Worm (Caenorhabditis elegans) whole organism, late embryonic: ENCODE measurements around the gene sqst-1.
A peak's percentile ranks its signal among the peaks of the same experiment; 100 is the strongest.

Experiments
- C08G9.2 ChIP-seq: sonication (generic microtip); optimal IDR thresholded peaks from 2 replicates; lab custom pipeline; 2016; ENCODE audit warnings: mild to moderate bottlenecking, missing genetic modification characterization, moderate library complexity, missing compliant biosample characterization
- C38D4.7 ChIP-seq: fragments of 200-800 bp; sonication (Bioruptor generic); optimal IDR thresholded peaks from 2 replicates; lab custom pipeline; 2018; ENCODE audit warnings: mild to moderate bottlenecking, missing genetic modification characterization, moderate library complexity, missing compliant biosample characterization
- F13H6.1 ChIP-seq: sonication (generic microtip); optimal IDR thresholded peaks from 2 replicates; lab custom pipeline; 2016; ENCODE audit warnings: missing genetic modification characterization, missing compliant biosample characterization
- K09A11.1 ChIP-seq: sonication (generic microtip); optimal IDR thresholded peaks from 2 replicates; lab custom pipeline; 2017; ENCODE audit warnings: antibody characterized with exemption, mild to moderate bottlenecking, missing genetic modification characterization, missing compliant biosample characterization; ENCODE audit not compliant: insufficient read depth
- ceh-14 ChIP-seq: sonication (generic microtip); optimal IDR thresholded peaks from 2 replicates; lab custom pipeline; 2016; ENCODE audit warnings: missing genotype, missing genetic modification characterization, missing compliant biosample characterization
- ceh-18 ChIP-seq: sonication (generic microtip); optimal IDR thresholded peaks from 2 replicates; lab custom pipeline; 2016; ENCODE audit warnings: missing genetic modification characterization, missing compliant biosample characterization
- ceh-2 ChIP-seq: sonication (generic microtip); optimal IDR thresholded peaks from 2 replicates; lab custom pipeline; 2016; ENCODE audit warnings: missing genotype, missing genetic modification characterization, missing compliant biosample characterization
- ceh-24 ChIP-seq: sonication (generic microtip); optimal IDR thresholded peaks from 2 replicates; lab custom pipeline; 2016; ENCODE audit warnings: mild to moderate bottlenecking, missing genetic modification characterization, missing compliant biosample characterization
- ceh-30 ChIP-seq: fragments of 150-350 bp; optimal IDR thresholded peaks from 2 replicates; lab custom pipeline; 2014; ENCODE audit warnings: missing biosample characterization, missing genetic modification characterization
- ceh-31 ChIP-seq: sonication (generic microtip); optimal IDR thresholded peaks from 2 replicates; lab custom pipeline; 2016; ENCODE audit warnings: missing genetic modification characterization, missing compliant biosample characterization
- ceh-34 ChIP-seq: sonication (generic microtip); optimal IDR thresholded peaks from 2 replicates; lab custom pipeline; 2016; ENCODE audit warnings: mild to moderate bottlenecking, missing genetic modification characterization, missing compliant biosample characterization
- ceh-45 ChIP-seq: fragments of 200-800 bp; sonication (Bioruptor generic); IDR thresholded peaks from 2 replicates; pipeline ENCODE4 v1.3.6; 2022; ENCODE audit warnings: missing genetic modification reagents, missing genetic modification characterization, missing compliant biosample characterization
- che-1 ChIP-seq: sonication (generic microtip); optimal IDR thresholded peaks from 2 replicates; lab custom pipeline; 2016; ENCODE audit warnings: mild to moderate bottlenecking, missing genetic modification characterization, missing compliant biosample characterization
- dmd-4 ChIP-seq: sonication (generic microtip); optimal IDR thresholded peaks from 2 replicates; lab custom pipeline; 2016; ENCODE audit warnings: borderline replicate concordance, missing genetic modification characterization, missing compliant biosample characterization
- dve-1 ChIP-seq: sonication (generic microtip); optimal IDR thresholded peaks from 2 replicates; lab custom pipeline; 2017; ENCODE audit warnings: antibody characterized with exemption, mild to moderate bottlenecking, missing genetic modification characterization, missing compliant biosample characterization
- fkh-6 ChIP-seq: sonication (generic microtip); optimal IDR thresholded peaks from 2 replicates; lab custom pipeline; 2016; ENCODE audit warnings: missing genetic modification characterization, missing compliant biosample characterization
- hlh-13 ChIP-seq: fragments of 200-800 bp; sonication (Bioruptor generic); optimal IDR thresholded peaks from 2 replicates; lab custom pipeline; 2018; ENCODE audit warnings: mild to moderate bottlenecking, missing genetic modification characterization, missing compliant biosample characterization
- hlh-30 ChIP-seq: sonication (generic microtip); optimal IDR thresholded peaks from 2 replicates; lab custom pipeline; 2017; ENCODE audit warnings: antibody characterized with exemption, missing genetic modification characterization, missing compliant biosample characterization; ENCODE audit not compliant: insufficient read depth
- hlh-6 ChIP-seq: sonication (generic microtip); optimal IDR thresholded peaks from 2 replicates; lab custom pipeline; 2016; ENCODE audit warnings: missing genotype, missing genetic modification characterization, missing compliant biosample characterization
- hlh-8 ChIP-seq: sonication (generic microtip); optimal IDR thresholded peaks from 2 replicates; lab custom pipeline; 2016; ENCODE audit warnings: missing genotype, missing genetic modification characterization, missing compliant biosample characterization
- lim-6 ChIP-seq: sonication (generic microtip); optimal IDR thresholded peaks from 2 replicates; lab custom pipeline; 2016; ENCODE audit warnings: missing genetic modification characterization, missing compliant biosample characterization
- lin-11 ChIP-seq: fragments of 200-800 bp; sonication (Bioruptor generic); optimal IDR thresholded peaks from 2 replicates; lab custom pipeline; 2018; ENCODE audit warnings: mild to moderate bottlenecking, missing genetic modification characterization, missing compliant biosample characterization
- madf-2 ChIP-seq: sonication (generic microtip); optimal IDR thresholded peaks from 2 replicates; lab custom pipeline; 2017; ENCODE audit warnings: missing genetic modification characterization, missing compliant biosample characterization
- mec-3 ChIP-seq: sonication (generic microtip); optimal IDR thresholded peaks from 2 replicates; lab custom pipeline; 2016; ENCODE audit warnings: borderline replicate concordance, missing genetic modification characterization, missing compliant biosample characterization
- nfya-1 ChIP-seq: sonication (generic microtip); optimal IDR thresholded peaks from 2 replicates; lab custom pipeline; 2017; ENCODE audit warnings: missing genetic modification characterization, mild to moderate bottlenecking, missing compliant biosample characterization, antibody characterized with exemption, moderate library complexity
- nhr-11 ChIP-seq: fragments of 150-350 bp; optimal IDR thresholded peaks from 2 replicates; lab custom pipeline; 2014; ENCODE audit warnings: missing biosample characterization, missing genetic modification characterization
- pag-3 ChIP-seq: sonication (generic microtip); optimal IDR thresholded peaks from 2 replicates; lab custom pipeline; 2016; ENCODE audit warnings: missing compliant biosample characterization, missing genetic modification characterization, borderline replicate concordance
- pat-9 ChIP-seq: fragments of 200-800 bp; sonication (Bioruptor generic); optimal IDR thresholded peaks from 2 replicates; lab custom pipeline; 2018; ENCODE audit warnings: mild to moderate bottlenecking, missing genetic modification characterization, moderate library complexity, missing compliant biosample characterization
- pros-1 ChIP-seq: fragments of 150-350 bp; optimal IDR thresholded peaks from 2 replicates; lab custom pipeline; 2014; ENCODE audit warnings: missing biosample characterization, missing genetic modification reagents, missing genetic modification characterization
- rnt-1 ChIP-seq: sonication (generic microtip); optimal IDR thresholded peaks from 2 replicates; lab custom pipeline; 2016; ENCODE audit warnings: missing genetic modification characterization, missing compliant biosample characterization
- sdc-2 ChIP-seq: sonication (generic microtip); optimal IDR thresholded peaks from 2 replicates; lab custom pipeline; 2016; ENCODE audit warnings: missing genotype, missing genetic modification characterization, missing compliant biosample characterization
- sox-2 ChIP-seq: fragments of 200-800 bp; sonication (Bioruptor generic); IDR thresholded peaks from 2 replicates; pipeline ENCODE4 v1.3.6; 2022; ENCODE audit warnings: missing genetic modification reagents, missing genetic modification characterization, missing compliant biosample characterization
- sox-4 ChIP-seq: sonication (generic microtip); optimal IDR thresholded peaks from 2 replicates; lab custom pipeline; 2017; ENCODE audit warnings: mild to moderate bottlenecking, missing genetic modification characterization, inconsistent platforms, missing compliant biosample characterization
- unc-42 ChIP-seq: sonication (generic microtip); optimal IDR thresholded peaks from 2 replicates; lab custom pipeline; 2016; ENCODE audit warnings: missing genotype, missing genetic modification characterization, missing compliant biosample characterization
- unc-55 ChIP-seq: sonication (generic microtip); optimal IDR thresholded peaks from 2 replicates; lab custom pipeline; 2017; ENCODE audit warnings: missing biosample characterization, missing genetic modification reagents, missing genetic modification characterization
- unc-86 ChIP-seq: sonication (generic microtip); optimal IDR thresholded peaks from 2 replicates; lab custom pipeline; 2016; ENCODE audit warnings: missing genetic modification characterization, missing compliant biosample characterization
- zip-5 ChIP-seq: sonication (generic microtip); optimal IDR thresholded peaks from 2 replicates; lab custom pipeline; 2016; ENCODE audit warnings: missing genetic modification characterization, missing compliant biosample characterization

sqst-1 gene

ce11 chrIV:12010377-12010776, 23.7 kb upstream of the sqst-1 start (continued):
- TF ChIP-seq ceh-34 (tag; lab: Kevin White, UChicago) = peak; percentile 47
- TF ChIP-seq madf-2 = no peak
- no peak for TF ChIP-seq pag-3
- no peak for TF ChIP-seq nhr-11 (tag; lab: Kevin White, UChicago)
- peak; percentile 6 for TF ChIP-seq hlh-30 (tag; lab: Kevin White, UChicago)
- TF ChIP-seq ceh-2 (tag; lab: Kevin White, UChicago) = peak; percentile 11
- TF ChIP-seq hlh-8 (tag; lab: Kevin White, UChicago) = peak; percentile 36
- TF ChIP-seq sox-2 = no peak
- peak; percentile 76 for TF ChIP-seq rnt-1
- no peak for TF ChIP-seq F13H6.1 (tag; lab: Kevin White, UChicago)
- TF ChIP-seq ceh-31 (tag; lab: Kevin White, UChicago) = no peak
- TF ChIP-seq ceh-18 (tag; lab: Kevin White, UChicago) = peak; percentile 91
- TF ChIP-seq hlh-6 (tag; lab: Kevin White, UChicago) = no peak
- peak; percentile 22 for TF ChIP-seq ceh-14 (tag; lab: Kevin White, UChicago)
- TF ChIP-seq sox-4 = no peak
- TF ChIP-seq dmd-4 (tag; lab: Kevin White, UChicago) = peak; percentile 8
- TF ChIP-seq nfya-1 (tag; lab: Kevin White, UChicago) = peak; percentile 6
- TF ChIP-seq pat-9 (tag; lab: Kevin White, UChicago) = no peak
- TF ChIP-seq unc-42 (tag; lab: Kevin White, UChicago) = no peak
- TF ChIP-seq hlh-13 = no peak
- TF ChIP-seq unc-86 (tag; lab: Kevin White, UChicago) = no peak
- no peak for TF ChIP-seq C08G9.2 (tag; lab: Kevin White, UChicago)
- no peak for TF ChIP-seq lin-11
- no peak for TF ChIP-seq lim-6 (tag; lab: Kevin White, UChicago)
- TF ChIP-seq sdc-2 = peak; percentile 4
- TF ChIP-seq, all 69 proteins: peak for 13

ce11 chrIV:12010859-12011258, 23.2 kb upstream of the sqst-1 start, which contains the start of the genes ZK617.26 and unc-22:
ZK617.26 (minus strand) TSS chrIV:12010959.
unc-22 (minus strand) TSS chrIV:12011007.
- TF ChIP-seq lim-6 (tag; lab: Kevin White, UChicago) (no peak), dve-1 (no peak), ceh-45 (GFP tag; lab: Robert Waterston, UW) (no peak), hlh-13 (no peak), hlh-8 (tag; lab: Kevin White, UChicago) (no peak), che-1 (tag; lab: Kevin White, UChicago) (no peak), dmd-4 (tag; lab: Kevin White, UChicago) (no peak), K09A11.1 (tag; lab: Kevin White, UChicago) (no peak), sox-2 (no peak), fkh-6 (tag; lab: Kevin White, UChicago) (no peak), ceh-24 (tag; lab: Kevin White, UChicago) (no peak), pros-1 (tag; lab: Kevin White, UChicago) (no peak), ceh-31 (tag; lab: Kevin White, UChicago) (no peak), C38D4.7 (GFP tag; lab: Kevin White, UChicago) (no peak), sox-4 (no peak)

- TF ChIP-seq lim-6 (tag; lab: Kevin White, UChicago) = no peak
- TF ChIP-seq unc-55 (GFP tag; lab: Kevin White, UChicago) = peak; percentile 51
- TF ChIP-seq zip-5 (tag; lab: Kevin White, UChicago) = no peak
- peak; percentile 8 for TF ChIP-seq nfya-1 (tag; lab: Kevin White, UChicago)
- peak; percentile 33 for TF ChIP-seq ceh-18 (tag; lab: Kevin White, UChicago)
- TF ChIP-seq ceh-30 (tag; lab: Kevin White, UChicago) = no peak
- peak; percentile 36 for TF ChIP-seq ceh-14 (tag; lab: Kevin White, UChicago)
- no peak for TF ChIP-seq mec-3
- TF ChIP-seq rnt-1 = peak; percentile 71
Measured at ce11 chrIV:12012439-12013003, 21.6 kb upstream of the sqst-1 start.
